Fruit fly (Drosophila melanogaster): ENCODE measurements around the gene CG7857.

CG7857 gene

DNA sequence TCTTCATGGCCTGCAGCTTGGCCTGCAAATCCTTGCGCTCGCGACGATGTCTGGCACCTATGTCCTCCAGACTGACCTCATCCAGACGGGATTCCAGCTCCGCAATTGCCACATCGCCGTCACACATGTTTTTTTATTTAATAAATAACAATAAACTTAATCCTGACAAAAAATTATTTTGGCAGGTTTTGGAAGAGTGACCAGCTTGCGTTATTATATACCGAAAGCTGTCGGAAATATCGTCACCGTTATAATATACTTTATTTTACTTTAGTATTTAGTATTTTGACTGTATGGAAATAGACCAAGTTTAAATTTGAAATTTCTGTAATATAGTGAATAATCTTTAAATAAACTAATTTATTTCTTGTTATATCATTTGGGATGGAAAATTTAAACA is at the start of gene CG7857:
Gene CG7857 (minus strand): TSS at position 208 of the 400 bp plus-strand sequence.
- TF ChIP-seq Pif1B (GFP tag; optimal IDR thresholded peaks at IDR 0.05) (no peak), CG8301 (tag; optimal IDR thresholded peaks at IDR 0.05) (no peak)

DNA sequence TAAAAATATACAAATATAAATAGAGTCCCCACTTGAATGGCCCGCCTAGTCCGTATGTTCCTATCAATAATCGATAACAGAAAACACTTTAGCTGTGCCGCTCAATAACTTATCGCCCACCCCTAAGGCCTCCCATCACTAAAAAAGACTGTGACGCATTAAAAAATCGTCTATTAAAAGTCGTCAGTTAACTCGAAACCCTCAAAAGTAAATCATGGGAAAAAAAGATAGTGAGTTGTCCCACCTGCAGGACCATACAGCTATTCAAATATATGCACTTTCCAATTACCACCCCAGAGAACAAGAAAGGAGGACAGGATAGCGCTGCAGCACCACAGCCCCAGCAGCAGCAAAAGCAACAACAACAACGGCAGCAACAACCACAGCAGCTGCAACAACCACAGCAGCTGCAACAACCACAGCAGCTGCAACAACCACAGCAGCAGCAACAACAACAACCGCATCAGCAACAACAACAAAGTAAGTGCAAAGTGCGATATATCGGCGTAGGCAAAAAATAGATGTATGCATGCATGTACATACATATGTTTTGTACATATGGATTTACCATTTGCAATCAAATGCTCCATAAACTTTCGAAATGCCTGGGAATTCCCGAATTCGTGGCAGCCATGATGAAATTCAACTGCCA is 49.4 kb upstream of the CG7857 start, which contains the start of gene AGO2:
Gene AGO2 (plus strand): TSS at position 121 of the 652 bp plus-strand sequence.
- TF ChIP-seq CG17806 (tag; optimal IDR thresholded peaks at IDR 0.05) (no peak), CG4496 (GFP tag; IDR thresholded peaks at IDR 0.05) (peak; percentile 96), CG9948 (tag; optimal IDR thresholded peaks at IDR 0.05) (peak; percentile 51), CG34367 (tag; optimal IDR thresholded peaks at IDR 0.05) (no peak), CG13204 (GFP tag; optimal IDR thresholded peaks at IDR 0.05) (no peak), Snoo (tag; optimal IDR thresholded peaks at IDR 0.05) (no peak), rn (GFP tag; IDR thresholded peaks at IDR 0.05) (peak; percentile 82), CG10348 (GFP tag; IDR thresholded peaks at IDR 0.05) (no peak), CG14655 (GFP tag; optimal IDR thresholded peaks at IDR 0.05) (peak; percentile 94), CG8301 (tag; optimal IDR thresholded peaks at IDR 0.05) (peak; percentile 90), D1 (tag; optimal IDR thresholded peaks at IDR 0.05) (peak; percentile 64), gl (tag; optimal IDR thresholded peaks at IDR 0.05) (peak; percentile 99), Pif1A (GFP tag; optimal IDR thresholded peaks at IDR 0.05) (peak; percentile 89), CG12605 (GFP tag; IDR thresholded peaks at IDR 0.05) (peak; percentile 92), Pif1B (GFP tag; optimal IDR thresholded peaks at IDR 0.05) (no peak), CG32121 (GFP tag; IDR thresholded peaks at IDR 0.05) (peak; percentile 93), EcR (GFP tag; optimal IDR thresholded peaks at IDR 0.05) (peak; percentile 44), CG8159 (tag; optimal IDR thresholded peaks at IDR 0.05) (peak; percentile 75), Ets98B (GFP tag; IDR thresholded peaks at IDR 0.05) (peak; percentile 94), CG15710 (tag; optimal IDR thresholded peaks at IDR 0.05) (peak; percentile 25), fd96Ca (GFP tag; IDR thresholded peaks at IDR 0.05) (no peak)

DNA sequence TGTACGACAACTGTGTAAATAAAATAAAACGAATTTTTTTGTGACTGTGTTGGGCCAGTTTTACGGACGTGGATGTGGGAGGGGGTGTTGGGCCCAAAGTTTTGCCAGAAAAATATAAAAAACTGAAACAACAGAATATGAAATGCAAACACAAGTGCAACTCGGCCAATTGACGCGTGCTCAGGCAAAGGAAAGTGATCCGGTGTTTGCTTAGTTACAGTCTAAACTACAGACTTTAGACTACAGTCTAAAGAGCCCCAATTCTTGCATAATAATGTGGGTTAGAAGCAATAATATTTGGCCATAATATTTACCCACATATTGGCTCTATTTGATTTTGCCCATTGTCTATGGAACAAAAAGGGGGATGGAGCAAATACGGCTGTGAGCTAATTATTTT is 44.1 kb upstream of the CG7857 start:
- no peak for TF ChIP-seq CG32121 (GFP tag; IDR thresholded peaks at IDR 0.05)
- TF ChIP-seq D1 (tag; optimal IDR thresholded peaks at IDR 0.05), result no peak
- TF ChIP-seq CG14655 (GFP tag; optimal IDR thresholded peaks at IDR 0.05), result no peak
- no peak for TF ChIP-seq CG10348 (GFP tag; IDR thresholded peaks at IDR 0.05)

DNA sequence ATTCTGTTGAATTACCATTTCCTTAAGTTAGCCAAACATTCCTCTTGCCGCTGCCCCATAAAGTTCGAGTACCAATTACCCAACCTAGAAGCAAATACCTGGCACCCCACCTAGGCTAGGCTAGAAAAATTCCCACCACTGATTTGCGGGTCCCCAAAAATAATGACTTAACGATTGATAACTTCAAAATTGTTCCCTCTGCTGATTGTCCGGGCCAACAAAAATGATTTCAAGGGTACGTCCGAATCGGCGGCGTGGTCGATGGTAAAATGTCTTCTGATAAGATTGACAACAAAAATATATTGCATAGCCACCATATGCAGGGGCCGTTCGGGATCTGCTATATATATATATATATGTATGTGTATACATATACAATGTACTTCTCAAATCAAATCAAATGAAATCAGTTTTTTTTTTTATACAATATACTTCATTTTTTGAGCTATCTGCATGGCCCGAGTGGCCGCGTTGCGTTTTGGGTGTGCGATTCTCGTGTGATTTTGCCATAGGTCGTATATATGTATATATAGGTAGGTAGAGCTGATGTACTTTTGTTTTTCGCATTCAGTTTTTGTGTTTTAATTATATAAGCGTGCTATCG is 42.6 kb upstream of the CG7857 start:
- TF ChIP-seq rn (GFP tag; IDR thresholded peaks at IDR 0.05), result no peak
- TF ChIP-seq D1 (tag; optimal IDR thresholded peaks at IDR 0.05), result no peak
- no peak for TF ChIP-seq CG32121 (GFP tag; IDR thresholded peaks at IDR 0.05)
- TF ChIP-seq CG12605 (GFP tag; IDR thresholded peaks at IDR 0.05), result no peak
- no peak for TF ChIP-seq CG15710 (tag; optimal IDR thresholded peaks at IDR 0.05)
- TF ChIP-seq CG4496 (GFP tag; IDR thresholded peaks at IDR 0.05), result no peak

DNA sequence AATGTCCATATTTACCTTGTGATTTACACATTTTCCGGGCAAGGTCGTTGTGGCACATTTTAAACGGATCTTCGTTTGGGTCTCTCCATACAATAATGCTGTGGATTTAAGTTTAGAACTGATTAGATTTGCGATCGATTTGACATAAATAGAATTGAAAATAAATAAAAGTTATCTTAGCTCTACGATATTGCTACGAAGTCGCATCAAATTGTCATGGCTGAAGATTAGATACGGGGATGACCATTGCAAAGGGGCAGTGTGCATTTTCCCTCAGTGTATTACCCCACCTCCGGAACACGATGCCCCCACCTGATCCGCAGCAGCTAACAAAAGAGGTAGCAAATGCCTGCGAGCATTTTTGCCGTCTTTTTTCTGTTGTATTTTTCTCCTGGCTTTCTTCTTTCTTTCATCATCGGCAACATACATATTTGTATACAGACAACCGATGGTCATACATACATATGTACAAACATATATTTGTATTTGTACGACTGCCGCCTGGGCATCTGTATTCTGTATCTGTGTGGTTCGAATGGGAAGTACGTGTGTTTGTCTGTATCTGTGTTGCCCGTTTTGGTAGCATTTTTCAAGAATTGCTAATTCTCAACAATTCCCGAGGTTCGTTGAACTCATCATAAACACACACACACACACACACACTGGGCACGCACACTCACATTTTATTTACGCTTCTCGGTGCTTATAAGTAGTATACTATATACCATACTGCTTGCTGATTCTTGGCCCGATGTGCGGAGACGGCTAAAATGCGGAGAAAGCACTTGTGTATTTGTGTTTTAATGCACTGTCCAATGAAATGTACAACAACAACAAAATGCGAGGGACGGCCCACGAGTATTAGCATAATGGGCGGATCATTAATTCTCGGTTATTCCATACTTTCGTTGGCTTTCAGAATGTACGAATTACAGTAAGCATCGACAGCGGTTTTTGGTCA is 40.0 kb upstream of the CG7857 start:
- TF ChIP-seq Snoo (tag; optimal IDR thresholded peaks at IDR 0.05) (peak; percentile 24), CG34367 (tag; optimal IDR thresholded peaks at IDR 0.05) (no peak), CG4496 (GFP tag; IDR thresholded peaks at IDR 0.05) (peak; percentile 15; the same call in 1 of the 3 replicates), CG9948 (tag; optimal IDR thresholded peaks at IDR 0.05) (no peak), CG14655 (GFP tag; optimal IDR thresholded peaks at IDR 0.05) (peak; percentile 60), CG17806 (tag; optimal IDR thresholded peaks at IDR 0.05) (no peak), CG10348 (GFP tag; IDR thresholded peaks at IDR 0.05) (no peak), CG8159 (tag; optimal IDR thresholded peaks at IDR 0.05) (no peak), CG12605 (GFP tag; IDR thresholded peaks at IDR 0.05) (no peak), CG15710 (tag; optimal IDR thresholded peaks at IDR 0.05) (no peak), CG13204 (GFP tag; optimal IDR thresholded peaks at IDR 0.05) (no peak), rn (GFP tag; IDR thresholded peaks at IDR 0.05) (no peak), fd96Ca (GFP tag; IDR thresholded peaks at IDR 0.05) (no peak; the same call in 2 of the 3 replicates), CG32121 (GFP tag; IDR thresholded peaks at IDR 0.05) (no peak), gl (tag; optimal IDR thresholded peaks at IDR 0.05) (no peak), EcR (GFP tag; optimal IDR thresholded peaks at IDR 0.05) (peak; percentile 72), D1 (tag; optimal IDR thresholded peaks at IDR 0.05) (no peak), CG8301 (tag; optimal IDR thresholded peaks at IDR 0.05) (peak; percentile 44), Pif1B (GFP tag; optimal IDR thresholded peaks at IDR 0.05) (no peak), Pif1A (GFP tag; optimal IDR thresholded peaks at IDR 0.05) (peak; percentile 20), Ets98B (GFP tag; IDR thresholded peaks at IDR 0.05) (peak; percentile 11; the same call in 1 of the 2 replicates)

DNA sequence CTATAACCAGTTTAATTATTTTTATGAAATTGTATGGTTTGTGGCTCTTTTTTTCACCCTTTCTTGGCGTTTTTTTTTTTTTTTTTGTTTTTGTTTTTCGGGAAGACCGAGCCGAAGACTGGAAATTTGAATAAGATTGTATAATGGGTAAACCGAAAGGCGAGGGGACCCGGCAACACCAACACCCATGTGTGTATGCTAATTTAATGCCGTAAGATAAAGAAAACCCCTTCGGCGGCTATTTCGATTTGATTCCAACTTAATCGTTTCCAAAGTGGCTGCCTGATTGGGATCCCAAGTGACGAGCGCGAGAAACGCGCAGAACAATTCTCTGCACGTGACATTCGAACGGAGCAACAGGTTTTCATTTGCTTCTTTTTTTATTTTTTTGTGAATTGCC is 38.8 kb upstream of the CG7857 start:
- TF ChIP-seq CG12605 (GFP tag; IDR thresholded peaks at IDR 0.05), result no peak
- no peak for TF ChIP-seq CG9948 (tag; optimal IDR thresholded peaks at IDR 0.05)
- TF ChIP-seq D1 (tag; optimal IDR thresholded peaks at IDR 0.05), result no peak
- no peak for TF ChIP-seq CG8301 (tag; optimal IDR thresholded peaks at IDR 0.05)
- TF ChIP-seq CG4496 (GFP tag; IDR thresholded peaks at IDR 0.05), result no peak
- no peak for TF ChIP-seq CG10348 (GFP tag; IDR thresholded peaks at IDR 0.05)
- TF ChIP-seq EcR (GFP tag; optimal IDR thresholded peaks at IDR 0.05), result no peak
- no peak for TF ChIP-seq CG8159 (tag; optimal IDR thresholded peaks at IDR 0.05)
